Worm (Caenorhabditis elegans): Measurements from ENCODE around the gene srg-34.

DNA sequence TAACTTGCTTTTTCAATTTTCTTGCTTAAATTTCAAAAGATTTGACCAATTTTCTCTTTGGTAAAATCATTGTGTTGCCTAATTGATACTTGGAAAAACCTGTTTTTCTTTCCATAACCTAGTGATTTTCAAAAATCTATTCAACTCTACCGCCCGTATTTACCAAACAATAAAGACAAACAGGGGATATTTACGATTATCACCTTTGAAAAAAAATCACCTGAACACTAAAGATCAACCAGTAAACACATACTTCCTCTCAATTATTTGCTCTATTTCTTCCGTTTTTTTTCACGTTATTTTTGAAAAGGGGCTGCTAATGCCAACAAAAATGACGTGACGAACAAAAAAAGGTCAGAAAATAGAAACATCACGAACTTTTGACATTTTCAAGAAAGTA lies 3.7 kb downstream of the srg-34 start:
- no peak for TF ChIP-seq K02D7.2 (tag; optimal IDR thresholded peaks at IDR 0.05)
- no peak for TF ChIP-seq lin-11 (tag; optimal IDR thresholded peaks at IDR 0.05)
- TF ChIP-seq nhr-11 (tag; optimal IDR thresholded peaks at IDR 0.05): no peak
- TF ChIP-seq ceh-30 (tag; optimal IDR thresholded peaks at IDR 0.05): no peak
- no peak for TF ChIP-seq ceh-19 (GFP tag; optimal IDR thresholded peaks at IDR 0.05)
- TF ChIP-seq pax-1 (tag; optimal IDR thresholded peaks at IDR 0.05): no peak
- no peak for TF ChIP-seq pha-2 (tag; optimal IDR thresholded peaks at IDR 0.05)
- TF ChIP-seq tbx-2 (tag; optimal IDR thresholded peaks at IDR 0.05): no peak
- TF ChIP-seq gmeb-2 (tag; optimal IDR thresholded peaks at IDR 0.05): no peak
- no peak for TF ChIP-seq K09A11.1 (tag; optimal IDR thresholded peaks at IDR 0.05; ENCODE audit: insufficient read depth)
